Fruit fly (Drosophila melanogaster) Kc167 (cell line): ENCODE results near the gene CG10274.

ENCODE experiments used
- Myc ChIP-seq: fragments of >200 bp; optimal IDR thresholded peaks from 2 replicates; lab custom pipeline; 2017; ENCODE audit warnings: missing external identifiers
- Sin3A ChIP-seq: fragments of >200 bp; optimal IDR thresholded peaks from 2 replicates; lab custom pipeline; 2018; ENCODE audit warnings: missing external identifiers
- h ChIP-seq: fragments of >200 bp; optimal IDR thresholded peaks from 3 replicates; lab custom pipeline; 2018; ENCODE audit warnings: missing external identifiers
- insv ChIP-seq: fragments of >200 bp; optimal IDR thresholded peaks from 3 replicates; lab custom pipeline; 2018; ENCODE audit warnings: missing external identifiers
- psq ChIP-seq: fragments of >200 bp; optimal IDR thresholded peaks from 2 replicates; lab custom pipeline; 2017; ENCODE audit warnings: missing external identifiers
- ttk ChIP-seq: sonication (Bioruptor generic); optimal IDR thresholded peaks from 2 replicates; lab custom pipeline; 2017; ENCODE audit warnings: missing external identifiers

The CG10274 gene

DNA sequence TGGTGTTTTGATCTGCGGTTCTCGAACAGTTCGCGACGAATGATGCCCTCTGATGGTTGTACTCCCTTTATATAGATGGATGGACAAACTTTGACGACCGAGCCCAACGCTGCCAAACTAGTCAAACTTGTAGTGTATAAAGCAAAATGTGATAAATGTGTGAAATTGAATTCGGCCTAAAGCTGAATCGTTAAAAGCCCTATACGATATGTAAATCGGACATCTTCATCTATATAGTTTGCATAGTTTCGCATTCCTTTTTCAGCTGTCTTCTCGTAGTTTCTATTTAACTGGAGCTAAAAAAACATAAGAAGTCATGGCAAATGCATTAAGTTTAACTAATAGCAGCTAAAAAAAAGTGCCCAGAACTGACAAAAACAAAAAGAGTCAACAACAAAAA, 48.1 kb downstream of the CG10274 start, which contains the start of gene Lcp65Ag2:
Gene Lcp65Ag2 (minus strand): TSS at position 48 of the 400 bp plus-strand sequence.
- no peak for TF ChIP-seq h (lab: Kevin White, UChicago)

dm6 chr3L:6132009-6132408, 49.6 kb downstream of the CG10274 start, which contains the start of gene Cpr65Au:
TSS of gene Cpr65Au (minus strand) at chr3L:6132109.
- TF ChIP-seq h (lab: Kevin White, UChicago) = no peak

- no peak for TF ChIP-seq Sin3A (lab: Kevin White, UChicago)
- no peak for TF ChIP-seq ttk (lab: Kevin White, UChicago)
- no peak for TF ChIP-seq insv (lab: Kevin White, UChicago)
- TF ChIP-seq psq (lab: Kevin White, UChicago) = no peak
- no peak for TF ChIP-seq Myc (lab: Kevin White, UChicago)
- no peak for TF ChIP-seq h (lab: Kevin White, UChicago)
These were observed 50.7 kb downstream of the CG10274 start, which contains the start of gene Lcp65Ag3 for dm6 chr3L:6130944-6131343. TSS of gene Lcp65Ag3 (minus strand) at chr3L:6130989.

DNA sequence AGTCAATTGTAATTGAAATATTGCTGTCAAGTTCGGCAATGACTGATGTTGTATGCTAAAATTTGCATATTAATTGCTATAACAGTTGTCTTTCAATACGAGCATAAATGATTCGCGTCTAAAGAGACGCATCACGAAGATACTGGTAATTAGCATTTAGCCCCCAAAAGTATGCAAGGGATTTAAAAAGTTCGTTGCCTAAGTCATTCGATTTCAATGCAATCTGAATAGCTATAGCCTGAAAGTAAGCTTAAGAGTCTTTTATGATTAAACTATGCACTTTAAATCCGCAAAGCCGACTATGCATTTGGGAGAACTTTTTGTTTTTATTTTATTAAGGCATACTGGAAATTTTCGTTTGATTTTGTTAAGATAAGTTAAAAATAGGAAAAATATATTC, 52.0 kb downstream of the CG10274 start:
- TF ChIP-seq ttk (lab: Kevin White, UChicago) (no peak), psq (lab: Kevin White, UChicago) (no peak), Myc (lab: Kevin White, UChicago) (no peak), insv (lab: Kevin White, UChicago) (no peak), Sin3A (lab: Kevin White, UChicago) (no peak), h (lab: Kevin White, UChicago) (no peak)
